Fruit fly (Drosophila melanogaster) whole organism, pupa: Measurements from ENCODE around the gene ghi.
A peak's percentile ranks its signal among the peaks of the same experiment; 100 is the strongest.

Source experiments
- CG10348 ChIP-seq: fragments of 200-800 bp; sonication (Bioruptor generic); IDR thresholded peaks from 2 replicates; pipeline ENCODE4 v1.3.6; 2022; ENCODE audit warnings: missing biosample characterization, missing genetic modification characterization
- CG14655 ChIP-seq: fragments of 200-800 bp; sonication (Bioruptor generic); optimal IDR thresholded peaks from 3 replicates; lab custom pipeline; 2017; ENCODE audit warnings: mild to moderate bottlenecking, missing biosample characterization, missing genetic modification reagents, missing genetic modification characterization
- CG17806 ChIP-seq: fragments of 200-800 bp; sonication (Bioruptor generic); optimal IDR thresholded peaks from 2 replicates; lab custom pipeline; 2018; ENCODE audit warnings: missing biosample characterization, mild to moderate bottlenecking, missing genetic modification characterization, moderate library complexity
- CG32121 ChIP-seq: fragments of 200-800 bp; sonication (Bioruptor generic); IDR thresholded peaks from 2 replicates; pipeline ENCODE4 v1.3.6; 2022; ENCODE audit warnings: missing biosample characterization, missing genetic modification characterization
- CG34367 ChIP-seq: fragments of 200-800 bp; sonication (Bioruptor generic); optimal IDR thresholded peaks from 2 replicates; lab custom pipeline; 2018; ENCODE audit warnings: missing biosample characterization, mild to moderate bottlenecking, missing genetic modification characterization
- D1 ChIP-seq: fragments of 200-800 bp; sonication (Bioruptor generic); optimal IDR thresholded peaks from 2 replicates; lab custom pipeline; 2018; ENCODE audit warnings: missing biosample characterization, mild to moderate bottlenecking, missing genetic modification characterization, moderate library complexity
- EcR ChIP-seq: fragments of 200-800 bp; sonication (Bioruptor generic); optimal IDR thresholded peaks from 3 replicates; lab custom pipeline; 2019; ENCODE audit warnings: missing biosample characterization, missing genetic modification characterization, mild to moderate bottlenecking, moderate library complexity, missing genetic modification reagents
- Ets98B ChIP-seq: fragments of 200-800 bp; sonication (Bioruptor generic); IDR thresholded peaks from 2 replicates; pipeline ENCODE4 v1.3.6; 2022; ENCODE audit warnings: missing biosample characterization, missing genetic modification characterization
- Pif1A ChIP-seq: fragments of 200-800 bp; sonication (Bioruptor generic); optimal IDR thresholded peaks from 3 replicates; lab custom pipeline; 2016; ENCODE audit warnings: missing biosample characterization, missing genetic modification characterization
- Snoo ChIP-seq: fragments of 200-800 bp; sonication (Bioruptor generic); optimal IDR thresholded peaks from 3 replicates; lab custom pipeline; 2017; ENCODE audit warnings: missing biosample characterization, mild to moderate bottlenecking, missing genetic modification characterization, inconsistent platforms
- fd96Ca ChIP-seq: fragments of 200-800 bp; sonication (Bioruptor generic); IDR thresholded peaks from 3 replicates; pipeline ENCODE4 v1.3.6; 2022; ENCODE audit warnings: missing biosample characterization, missing genetic modification characterization
- gl ChIP-seq: fragments of 200-800 bp; sonication (Bioruptor generic); optimal IDR thresholded peaks from 2 replicates; lab custom pipeline; 2018; ENCODE audit warnings: missing biosample characterization, mild to moderate bottlenecking, missing genetic modification characterization

- TF ChIP-seq CG14655 (GFP tag; lab: Kevin White, UChicago) (peak; percentile 63), Ets98B (GFP tag; lab: Robert Waterston, UW) (peak; percentile 47), CG17806 (tag; lab: Kevin White, UChicago) (peak; percentile 57), CG10348 (GFP tag; lab: Robert Waterston, UW) (no peak), Snoo (tag; lab: Kevin White, UChicago) (peak; percentile 73), D1 (tag; lab: Kevin White, UChicago) (no peak), CG32121 (GFP tag; lab: Robert Waterston, UW) (peak; percentile 73), fd96Ca (GFP tag; lab: Robert Waterston, UW) (peak; percentile 75; the same call in 2 of the 3 replicates), EcR (peak; percentile 75), Pif1A (GFP tag; lab: Kevin White, UChicago) (peak; percentile 70), gl (tag; lab: Kevin White, UChicago) (no peak), CG34367 (tag; lab: Kevin White, UChicago) (peak; percentile 54)
These were observed 9.3 kb downstream of the ghi start, which contains the start of the genes CG3434 and CG44838 for dm6 chr3L:9460775-9461491.
